Worm (Caenorhabditis elegans) whole organism, late embryonic: ENCODE results near the gene F56B3.9.

ENCODE experiments used
- F13H6.1 ChIP-seq: sonication (generic microtip); optimal IDR thresholded peaks from 2 replicates; lab custom pipeline; 2016; ENCODE audit warnings: missing genetic modification characterization, missing compliant biosample characterization
- ama-1 ChIP-seq: fragments of 150-350 bp; optimal IDR thresholded peaks from 2 replicates; lab custom pipeline; 2014
- ceh-6 ChIP-seq: fragments of 200-800 bp; sonication (Bioruptor generic); optimal IDR thresholded peaks from 2 replicates; lab custom pipeline; 2018; ENCODE audit warnings: mild to moderate bottlenecking, missing genetic modification characterization, missing compliant biosample characterization
- ets-4 ChIP-seq: sonication (generic microtip); optimal IDR thresholded peaks from 2 replicates; lab custom pipeline; 2016; ENCODE audit warnings: missing genetic modification characterization, missing compliant biosample characterization
- eyg-1 ChIP-seq: sonication (generic microtip); optimal IDR thresholded peaks from 2 replicates; lab custom pipeline; 2016; ENCODE audit warnings: missing genotype, missing genetic modification characterization, missing compliant biosample characterization
- fkh-10 ChIP-seq: fragments of 150-350 bp; optimal IDR thresholded peaks from 2 replicates; lab custom pipeline; 2014; ENCODE audit warnings: missing biosample characterization, missing genetic modification reagents, missing genetic modification characterization
- lim-6 ChIP-seq: sonication (generic microtip); optimal IDR thresholded peaks from 2 replicates; lab custom pipeline; 2016; ENCODE audit warnings: missing genetic modification characterization, missing compliant biosample characterization
- nfya-1 ChIP-seq: sonication (generic microtip); optimal IDR thresholded peaks from 2 replicates; lab custom pipeline; 2017; ENCODE audit warnings: missing genetic modification characterization, mild to moderate bottlenecking, missing compliant biosample characterization, antibody characterized with exemption, moderate library complexity
- nhr-11 ChIP-seq: fragments of 150-350 bp; optimal IDR thresholded peaks from 2 replicates; lab custom pipeline; 2014; ENCODE audit warnings: missing biosample characterization, missing genetic modification characterization
- pqm-1 ChIP-seq: sonication (generic microtip); optimal IDR thresholded peaks from 2 replicates; lab custom pipeline; 2016; ENCODE audit warnings: missing genetic modification characterization, missing compliant biosample characterization
- pros-1 ChIP-seq: fragments of 150-350 bp; optimal IDR thresholded peaks from 2 replicates; lab custom pipeline; 2014; ENCODE audit warnings: missing biosample characterization, missing genetic modification reagents, missing genetic modification characterization
- rnt-1 ChIP-seq: sonication (generic microtip); optimal IDR thresholded peaks from 2 replicates; lab custom pipeline; 2016; ENCODE audit warnings: missing genetic modification characterization, missing compliant biosample characterization
- unc-42 ChIP-seq: sonication (generic microtip); optimal IDR thresholded peaks from 2 replicates; lab custom pipeline; 2016; ENCODE audit warnings: missing genotype, missing genetic modification characterization, missing compliant biosample characterization
- zip-5 ChIP-seq: sonication (generic microtip); optimal IDR thresholded peaks from 2 replicates; lab custom pipeline; 2016; ENCODE audit warnings: missing genetic modification characterization, missing compliant biosample characterization

DNA sequence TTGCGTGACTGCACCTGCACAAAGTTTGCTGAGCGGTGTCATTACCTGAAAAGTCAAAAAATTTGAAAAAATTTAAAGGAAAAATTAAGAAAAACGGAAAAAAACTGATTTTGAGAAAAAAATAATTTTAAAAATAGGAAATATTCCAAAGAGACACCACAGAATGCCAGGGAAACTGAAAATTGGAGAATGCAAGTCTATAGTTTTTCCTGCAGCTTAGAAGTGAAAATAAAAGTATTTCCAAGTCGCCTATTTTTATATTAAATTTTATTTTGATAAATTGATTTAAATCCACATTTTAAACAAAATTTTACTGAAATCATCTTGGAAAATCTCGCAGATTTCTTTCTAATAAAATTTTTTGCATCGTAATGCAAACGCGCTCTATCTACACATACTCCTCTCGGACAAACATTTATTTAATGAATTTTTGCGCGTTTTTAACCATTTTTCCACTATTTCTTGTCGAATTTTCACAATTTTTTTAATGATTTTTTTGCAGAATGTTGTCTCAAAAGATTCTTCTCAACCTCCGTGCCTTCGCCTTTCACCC lies 25.4 kb downstream of the F56B3.9 start, which contains the start of the genes F56B3.11 and ech-5:
- TF ChIP-seq ceh-6 (GFP tag; lab: Kevin White, UChicago) (no peak), ama-1 (lab: Kevin White, UChicago) (no peak), fkh-10 (no peak), eyg-1 (no peak), unc-42 (tag; lab: Kevin White, UChicago) (peak; percentile 87), F13H6.1 (tag; lab: Kevin White, UChicago) (peak; percentile 68), pros-1 (tag; lab: Kevin White, UChicago) (no peak), ets-4 (tag; lab: Kevin White, UChicago) (peak; percentile 86), lim-6 (tag; lab: Kevin White, UChicago) (peak; percentile 86), zip-5 (tag; lab: Kevin White, UChicago) (peak; percentile 96), rnt-1 (tag; lab: Kevin White, UChicago) (peak; percentile 83), nhr-11 (tag; lab: Kevin White, UChicago) (no peak), nfya-1 (tag; lab: Kevin White, UChicago) (peak; percentile 7), pqm-1 (tag; lab: Kevin White, UChicago) (peak; percentile 76)
